Fruit fly (Drosophila melanogaster) whole organism: ENCODE data around the gene CG5645.

Experiments used
- CG8478 ChIP-seq: fragments of >200 bp; optimal IDR thresholded peaks from 2 replicates; lab custom pipeline; 2018; ENCODE audit warnings: inconsistent platforms
- Dll ChIP-seq: fragments of >200 bp; optimal IDR thresholded peaks from 2 replicates; lab custom pipeline; 2017
- EcR ChIP-seq, 2 experiments: fragments of >200 bp; optimal IDR thresholded peaks; 2 replicates each; lab custom pipeline; 2017; ENCODE audit warnings: missing biosample characterization in 2 of 2, missing genetic modification characterization in 2 of 2, missing genetic modification reagents in 2 of 2
- pan ChIP-seq: fragments of >200 bp; optimal IDR thresholded peaks from 2 replicates; lab custom pipeline; 2017
- psq ChIP-seq: fragments of >200 bp; optimal IDR thresholded peaks from 2 replicates; lab custom pipeline; 2017
- usp ChIP-seq: fragments of >200 bp; optimal IDR thresholded peaks from 2 replicates; lab custom pipeline; 2017; ENCODE audit warnings: missing biosample characterization, missing genetic modification characterization, mixed read lengths

CG5645 gene

DNA sequence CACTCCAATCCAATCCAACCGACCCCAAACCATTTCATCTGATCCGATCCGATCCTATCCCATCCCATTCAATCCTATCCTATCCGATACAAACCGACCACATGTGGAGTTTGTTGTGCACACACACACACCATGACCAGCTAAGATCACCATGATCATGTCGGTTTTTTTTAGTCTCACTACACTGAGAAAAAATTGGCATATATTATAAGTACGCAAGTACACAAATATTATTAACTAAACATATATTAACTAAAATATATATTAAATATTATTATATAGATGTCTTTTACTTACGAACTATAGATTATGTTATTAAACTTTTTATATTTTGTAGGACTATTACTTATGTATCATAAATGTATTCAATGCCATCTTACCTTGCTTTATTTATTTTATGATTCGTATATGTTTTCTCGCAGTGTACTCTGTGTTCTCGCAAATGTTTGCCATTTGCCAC, 34.6 kb downstream of the CG5645 start:
- TF ChIP-seq usp (GFP tag; lab: Kevin White, UChicago) (no peak), psq (lab: Kevin White, UChicago) (no peak), EcR (GFP tag; optimal IDR thresholded peaks at IDR 0.05; lab: Kevin White, UChicago) (no peak), CG8478 (no peak)

DNA sequence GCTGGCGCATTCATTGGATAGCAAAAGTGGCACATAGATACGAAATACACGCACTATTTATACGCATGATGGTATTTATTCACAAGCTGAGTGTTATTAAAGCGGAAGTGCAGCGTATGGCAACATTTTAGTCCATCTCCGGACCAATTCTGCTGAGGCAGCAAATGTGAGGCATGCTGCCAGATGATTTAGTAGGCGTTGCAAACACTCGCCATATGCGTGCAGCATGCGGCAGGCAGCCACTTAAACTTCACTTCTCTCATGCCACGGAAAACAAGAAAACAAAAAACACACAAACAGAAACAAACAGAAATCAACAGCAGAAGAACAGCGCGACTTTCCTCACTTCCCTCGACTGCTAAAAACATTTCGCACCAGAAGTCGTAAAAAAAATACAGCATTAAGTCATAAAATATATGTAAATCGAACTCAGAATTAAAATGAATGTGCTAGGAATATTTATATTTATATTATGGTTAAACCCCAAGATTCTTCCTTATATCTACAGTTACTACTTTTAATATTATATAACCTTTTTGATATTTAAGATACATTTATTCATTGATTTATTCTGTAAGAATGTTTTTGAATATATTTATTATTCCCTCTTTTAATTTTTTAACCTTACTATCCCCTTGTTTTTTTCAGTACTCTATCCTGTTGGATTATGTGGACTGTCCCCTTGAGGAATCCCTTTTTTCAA, 37.0 kb downstream of the CG5645 start:
- TF ChIP-seq CG8478: no peak

DNA sequence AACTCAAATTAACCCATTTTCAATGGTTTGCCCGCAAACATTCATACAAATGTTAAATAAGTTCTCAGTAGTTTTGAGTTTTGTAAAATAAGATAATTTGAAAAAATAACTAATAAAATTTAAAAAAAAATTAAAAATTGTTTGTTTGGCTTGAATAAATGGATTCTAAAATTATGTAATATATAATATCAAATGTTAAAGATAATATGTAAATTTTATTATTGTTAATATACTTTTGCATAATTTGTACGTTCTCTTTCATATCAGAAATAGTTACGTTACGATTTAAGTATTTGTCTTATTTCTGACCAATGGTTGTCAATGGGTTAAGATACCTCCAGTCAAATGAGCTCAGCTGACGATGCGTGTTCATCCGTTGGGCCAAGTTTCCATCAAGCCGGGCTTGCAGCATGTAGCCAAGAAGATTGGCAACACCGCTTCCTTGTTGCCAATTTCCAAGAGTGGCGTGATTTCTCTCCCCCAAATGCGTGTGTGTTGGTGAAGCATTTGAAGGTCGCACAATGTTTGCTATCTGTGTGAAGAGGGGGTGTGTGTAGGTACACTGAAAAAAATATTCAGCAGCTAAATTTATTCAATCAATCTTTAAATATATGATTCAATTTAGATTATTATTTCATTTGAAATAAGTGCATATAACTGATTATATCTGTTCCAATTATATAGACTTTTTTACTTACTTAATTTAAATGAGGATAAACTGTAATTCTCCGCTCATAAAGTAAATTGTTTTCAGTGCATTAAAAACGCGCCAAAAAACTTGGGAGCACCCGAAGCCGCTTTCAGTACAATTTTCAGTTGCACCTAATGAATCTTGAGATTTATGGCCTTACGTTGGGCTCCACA, 39.5 kb downstream of the CG5645 start:
- TF ChIP-seq EcR (GFP tag; optimal IDR thresholded peaks at IDR 0.05; lab: Kevin White, UChicago) (no peak), pan (lab: Kevin White, UChicago) (no peak), usp (GFP tag; lab: Kevin White, UChicago) (no peak), psq (lab: Kevin White, UChicago) (no peak), CG8478 (no peak), Dll (lab: Kevin White, UChicago) (no peak)

DNA sequence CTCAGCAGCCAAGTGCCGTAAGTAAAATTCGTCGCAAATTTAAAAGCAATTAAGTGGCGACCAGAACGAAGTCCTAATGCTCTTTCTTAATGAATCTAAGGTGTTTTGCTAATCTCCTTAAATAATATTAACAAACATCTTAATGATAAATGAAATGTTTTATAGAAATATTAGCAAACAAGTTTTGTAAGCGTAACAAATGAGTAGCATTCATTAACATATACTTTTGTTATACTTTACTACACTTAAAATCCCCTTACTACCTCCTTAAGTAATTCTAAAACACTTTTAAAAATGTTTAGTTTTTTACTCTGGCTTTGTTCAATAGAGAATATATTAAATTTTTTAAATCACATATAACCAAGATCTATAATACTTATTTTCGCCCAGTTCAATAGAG, 40.5 kb downstream of the CG5645 start:
- TF ChIP-seq EcR (GFP tag; optimal IDR thresholded peaks at IDR 0.05; lab: Kevin White, UChicago) (no peak), Dll (lab: Kevin White, UChicago) (no peak), usp (GFP tag; lab: Kevin White, UChicago) (no peak), psq (lab: Kevin White, UChicago) (no peak), pan (lab: Kevin White, UChicago) (no peak)

DNA sequence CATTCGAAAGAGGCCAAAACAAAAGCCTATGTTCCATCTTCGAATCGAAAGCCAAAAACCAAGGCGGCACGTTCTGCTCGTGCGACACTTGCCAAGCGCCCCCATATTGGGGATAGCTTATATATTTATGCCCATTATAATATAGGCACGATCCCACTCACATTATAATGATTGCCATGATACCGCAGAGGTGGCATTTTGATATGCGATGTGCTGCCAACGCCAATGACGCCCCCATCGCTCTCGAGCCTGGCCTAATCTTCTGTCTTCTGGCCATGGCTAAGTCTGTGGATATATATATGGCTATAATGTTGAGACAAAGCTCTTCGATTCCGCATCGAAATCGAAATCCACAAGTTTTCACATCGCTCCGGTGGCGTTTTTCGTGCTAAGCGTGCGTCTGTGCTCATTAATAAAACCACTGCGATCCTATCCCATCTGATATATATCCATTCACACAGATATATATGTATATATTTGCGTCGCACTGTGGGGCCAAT, 43.6 kb downstream of the CG5645 start:
- TF ChIP-seq Dll (lab: Kevin White, UChicago): no peak
- TF ChIP-seq pan (lab: Kevin White, UChicago): no peak
- no peak for TF ChIP-seq EcR (GFP tag; optimal IDR thresholded peaks at IDR 0.05; lab: Kevin White, UChicago)
- TF ChIP-seq psq (lab: Kevin White, UChicago): no peak
- no peak for TF ChIP-seq CG8478
- TF ChIP-seq usp (GFP tag; lab: Kevin White, UChicago): no peak

DNA sequence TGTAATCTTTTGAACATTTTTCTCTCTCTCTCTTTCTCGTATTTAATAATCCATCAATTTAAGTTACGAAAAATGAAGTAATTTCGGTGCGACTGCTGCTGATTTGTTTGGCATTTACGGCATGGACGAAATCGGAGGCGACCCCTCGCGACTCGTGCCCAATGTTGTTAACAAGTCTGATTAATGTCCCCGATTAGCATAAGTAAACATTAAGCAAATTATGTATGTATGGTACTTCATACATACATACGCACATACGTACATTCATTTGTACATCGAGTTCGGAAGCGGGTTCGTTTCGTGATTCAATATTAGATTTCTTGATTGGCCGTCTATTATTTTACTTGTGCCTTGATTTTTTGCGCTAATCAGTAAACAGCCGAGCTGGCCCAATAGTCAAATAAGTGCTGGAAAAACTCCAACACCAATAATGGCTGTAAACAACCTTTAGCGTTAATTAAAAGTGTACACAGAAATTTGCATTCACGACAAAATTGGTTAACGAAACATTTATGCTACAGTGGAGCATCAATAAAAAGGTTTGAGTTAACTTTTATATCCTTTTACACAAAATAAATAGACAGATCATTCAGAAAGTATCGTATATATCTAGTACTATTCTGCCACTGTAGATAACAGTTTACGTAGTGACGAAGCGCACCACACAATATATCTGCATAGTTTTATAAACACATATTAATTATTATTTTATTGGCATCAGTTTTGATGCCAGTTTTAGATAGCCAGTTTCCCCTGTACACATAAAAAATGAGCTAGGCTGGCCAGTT, 45.4 kb downstream of the CG5645 start:
- TF ChIP-seq CG8478 (no peak), usp (GFP tag; lab: Kevin White, UChicago) (no peak), pan (lab: Kevin White, UChicago) (no peak), psq (lab: Kevin White, UChicago) (no peak), Dll (lab: Kevin White, UChicago) (no peak), EcR (GFP tag; optimal IDR thresholded peaks at IDR 0.05; lab: Kevin White, UChicago) (no peak)

DNA sequence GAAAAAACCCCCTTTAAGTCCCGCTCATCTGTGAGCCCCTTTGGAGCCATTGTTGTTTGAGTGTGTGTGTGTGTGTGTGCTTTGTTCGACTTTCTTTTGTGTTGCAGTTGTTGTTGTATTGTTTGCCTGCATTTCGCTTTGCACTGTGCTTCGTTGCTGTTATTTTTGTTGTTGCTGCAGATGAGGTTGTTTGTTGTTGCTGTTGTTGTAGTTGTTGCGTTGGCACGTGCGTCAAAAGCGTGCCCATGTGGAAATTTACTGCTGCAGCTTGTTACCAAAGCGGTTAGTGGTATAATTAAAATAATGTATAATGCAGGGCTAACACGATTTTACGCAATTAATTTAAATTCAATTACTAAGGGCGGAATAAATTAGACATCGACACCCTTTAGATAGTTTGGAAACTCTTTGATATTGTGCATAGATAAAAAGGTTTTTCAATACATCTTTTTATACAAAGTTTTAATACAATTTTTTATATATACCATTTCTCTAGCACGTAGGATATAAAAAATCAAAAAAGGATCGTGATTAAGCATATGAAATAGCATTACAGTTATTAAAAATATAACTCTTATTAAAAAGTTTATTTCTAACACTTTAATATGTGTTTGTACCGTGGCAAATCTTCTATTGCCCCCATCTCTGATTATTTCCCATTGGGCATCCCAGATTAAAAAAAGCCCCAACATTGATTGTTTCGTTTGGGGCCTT, 46.2 kb downstream of the CG5645 start:
- TF ChIP-seq CG8478: no peak
- TF ChIP-seq usp (GFP tag; lab: Kevin White, UChicago): no peak
- no peak for TF ChIP-seq EcR (GFP tag; optimal IDR thresholded peaks at IDR 0.05; lab: Kevin White, UChicago)
- TF ChIP-seq psq (lab: Kevin White, UChicago): no peak
- TF ChIP-seq Dll (lab: Kevin White, UChicago): no peak
- TF ChIP-seq pan (lab: Kevin White, UChicago): no peak

DNA sequence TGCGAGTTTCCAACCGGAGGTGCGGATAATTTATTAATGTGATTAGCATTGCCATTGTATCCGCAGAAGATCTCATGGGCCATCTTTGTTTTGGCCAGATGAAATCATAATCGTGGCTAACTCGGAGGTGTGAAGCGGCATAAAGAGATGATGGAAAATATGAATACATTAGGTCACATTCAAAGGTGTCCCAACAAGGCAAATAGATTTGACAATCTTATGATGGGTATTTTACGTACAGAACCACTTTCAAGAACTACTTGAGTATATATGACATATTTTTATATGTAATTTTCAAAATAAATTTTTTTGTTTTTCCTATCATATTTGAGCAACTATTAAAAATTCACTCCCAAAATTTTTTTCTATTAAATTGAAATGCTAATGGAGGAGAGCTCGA, 48.2 kb downstream of the CG5645 start, which contains the start of gene CG17154:
CG17154 (plus strand) TSS at position 301 of the 400 bp plus-strand sequence.
- TF ChIP-seq Dll (lab: Kevin White, UChicago): no peak
- no peak for TF ChIP-seq psq (lab: Kevin White, UChicago)
- no peak for TF ChIP-seq usp (GFP tag; lab: Kevin White, UChicago)
- no peak for TF ChIP-seq CG8478
- no peak for TF ChIP-seq EcR (GFP tag; optimal IDR thresholded peaks at IDR 0.05; lab: Kevin White, UChicago)
- TF ChIP-seq pan (lab: Kevin White, UChicago): no peak

DNA sequence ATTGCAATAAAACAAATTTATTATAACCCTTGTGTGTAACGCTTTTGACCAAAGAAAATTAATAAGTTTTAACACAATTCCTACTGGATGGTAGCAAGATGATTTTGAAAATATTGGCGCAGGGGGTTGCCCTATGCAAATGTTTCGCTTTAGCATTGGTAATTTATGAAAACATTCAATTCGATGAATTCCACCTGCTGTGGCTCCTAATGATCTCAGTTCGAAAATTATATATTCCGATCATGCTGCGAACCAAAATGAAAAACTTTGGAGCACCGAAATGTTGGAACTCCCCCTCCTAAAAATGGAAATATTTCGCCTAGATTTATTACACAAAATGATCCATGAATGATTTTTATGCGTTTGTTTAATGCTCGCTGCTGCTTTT, 50.8 kb downstream of the CG5645 start:
- no peak for TF ChIP-seq usp (GFP tag; lab: Kevin White, UChicago)
- TF ChIP-seq psq (lab: Kevin White, UChicago): no peak
- TF ChIP-seq EcR (GFP tag; optimal IDR thresholded peaks at IDR 0.05; lab: Kevin White, UChicago): no peak
- no peak for TF ChIP-seq Dll (lab: Kevin White, UChicago)
- TF ChIP-seq pan (lab: Kevin White, UChicago): no peak
- TF ChIP-seq CG8478: no peak

DNA sequence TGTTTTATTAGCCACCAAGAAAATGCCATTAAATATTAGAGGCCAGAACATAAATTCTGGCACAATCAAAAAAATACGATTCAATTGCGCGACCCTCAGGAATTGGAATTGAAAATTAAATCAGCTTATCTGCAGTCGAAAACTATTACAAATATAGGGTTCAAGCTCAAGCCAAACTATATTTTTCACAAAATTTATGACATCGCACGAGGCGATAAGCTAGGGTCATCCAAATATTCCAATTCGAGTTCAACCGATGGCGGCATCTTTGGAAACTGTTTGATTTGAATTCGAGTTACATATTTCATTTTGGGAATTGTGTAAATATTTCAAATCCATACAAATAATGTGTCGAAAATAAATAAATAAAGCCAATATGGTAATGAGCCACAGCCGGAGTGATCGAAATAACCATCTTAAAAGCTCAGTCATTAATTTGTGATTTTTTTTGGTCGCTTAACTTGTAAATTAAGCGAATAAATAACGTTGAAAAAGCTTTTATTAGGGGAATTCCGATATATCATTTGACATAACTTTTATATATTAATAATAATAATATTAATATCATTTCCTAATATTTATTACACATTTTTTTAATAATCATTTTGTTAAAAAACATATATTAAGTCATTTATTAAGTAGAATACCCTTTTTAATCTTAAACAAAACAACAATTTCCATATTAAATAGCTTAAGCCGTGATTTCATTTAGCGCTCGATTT, 51.4 kb downstream of the CG5645 start:
- TF ChIP-seq EcR (GFP tag; optimal IDR thresholded peaks at IDR 0.05; lab: Kevin White, UChicago) (no peak), Dll (lab: Kevin White, UChicago) (no peak)
